Worm (Caenorhabditis elegans): ENCODE results near the gene clc-27.

DNA sequence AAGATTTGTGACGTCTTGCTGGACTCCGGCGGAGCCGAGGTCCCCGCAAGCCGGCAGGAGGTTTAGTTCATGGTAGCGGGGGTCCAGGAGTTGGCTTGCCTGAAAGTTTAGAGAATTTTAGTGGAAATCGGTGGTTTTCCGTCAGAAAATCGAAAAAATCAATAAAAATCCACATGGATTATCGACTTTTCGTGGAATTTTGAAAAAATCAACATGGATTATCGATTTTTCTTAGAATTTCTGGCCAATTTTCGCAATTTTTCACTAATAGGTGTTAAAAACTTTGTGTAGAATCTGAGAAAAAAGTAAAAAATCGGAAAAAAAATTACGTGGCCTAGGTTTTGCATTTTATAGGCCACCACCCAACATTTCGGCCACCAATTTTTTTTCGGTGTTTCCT lies 50.7 kb downstream of the clc-27 start:
- TF ChIP-seq him-1 (tag; optimal IDR thresholded peaks at IDR 0.05) (no peak), dao-5 (tag; optimal IDR thresholded peaks at IDR 0.05) (no peak)

All from whole organism, L4/young adult.